Worm (Caenorhabditis elegans): ENCODE measurements around the gene apc-10.

The apc-10 gene

DNA sequence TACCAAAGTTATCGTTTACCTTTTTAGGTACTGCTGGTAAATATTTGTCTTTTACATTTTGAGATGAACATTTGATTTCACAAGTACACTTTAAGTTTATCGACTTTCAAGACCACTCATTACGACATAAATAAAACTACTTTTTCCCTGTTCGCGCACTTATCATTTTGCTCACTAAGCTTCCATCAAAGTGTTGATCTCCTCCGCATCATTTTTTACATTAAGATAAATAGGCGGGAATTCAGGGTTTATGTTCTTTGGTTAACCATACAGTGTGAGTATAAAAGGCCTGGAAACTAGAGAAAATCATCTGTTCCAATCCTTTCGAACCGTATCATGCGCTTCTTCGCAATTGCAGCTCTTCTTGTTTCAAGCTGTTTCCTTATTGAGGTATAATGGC lies 44.0 kb downstream of the apc-10 start, which contains the start of gene pqn-2:
pqn-2 (plus strand) TSS at position 301 of the 400 bp plus-strand sequence.
- TF ChIP-seq che-1 (tag; optimal IDR thresholded peaks at IDR 0.05), result no peak

DNA sequence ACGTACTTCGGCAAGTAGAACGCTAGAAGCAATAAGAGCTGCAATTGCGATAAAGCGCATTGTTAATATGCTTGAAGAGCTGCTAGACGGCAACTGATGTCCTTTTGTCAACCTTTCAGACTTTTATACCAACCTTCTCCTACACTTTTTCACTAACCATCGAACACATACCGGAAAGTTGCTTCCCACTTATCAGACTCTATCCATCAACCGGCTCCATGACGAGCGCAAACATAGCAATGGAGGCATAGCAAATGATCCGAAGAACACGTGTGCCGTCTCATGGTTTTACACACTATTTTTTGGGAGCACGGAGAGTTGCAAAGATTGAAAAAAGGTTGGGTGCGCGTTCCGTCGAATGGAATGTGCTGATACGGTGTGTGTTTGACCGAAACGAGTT lies 44.4 kb downstream of the apc-10 start, which contains the start of gene abu-1:
abu-1 (minus strand) TSS at position 101 of the 400 bp plus-strand sequence.
- TF ChIP-seq Y22D7AL.16 (tag; optimal IDR thresholded peaks at IDR 0.05) (no peak), syd-9 (tag; optimal IDR thresholded peaks at IDR 0.05) (no peak), tbx-2 (tag; optimal IDR thresholded peaks at IDR 0.05) (no peak), fkh-10 (GFP tag; optimal IDR thresholded peaks at IDR 0.05) (no peak), sox-4 (tag; optimal IDR thresholded peaks at IDR 0.05) (no peak), pha-4 (tag; optimal IDR thresholded peaks at IDR 0.05) (no peak), hlh-15 (tag; optimal IDR thresholded peaks at IDR 0.05) (no peak), nfya-1 (tag; optimal IDR thresholded peaks at IDR 0.05) (no peak), tbx-7 (tag; optimal IDR thresholded peaks at IDR 0.05) (no peak)

DNA sequence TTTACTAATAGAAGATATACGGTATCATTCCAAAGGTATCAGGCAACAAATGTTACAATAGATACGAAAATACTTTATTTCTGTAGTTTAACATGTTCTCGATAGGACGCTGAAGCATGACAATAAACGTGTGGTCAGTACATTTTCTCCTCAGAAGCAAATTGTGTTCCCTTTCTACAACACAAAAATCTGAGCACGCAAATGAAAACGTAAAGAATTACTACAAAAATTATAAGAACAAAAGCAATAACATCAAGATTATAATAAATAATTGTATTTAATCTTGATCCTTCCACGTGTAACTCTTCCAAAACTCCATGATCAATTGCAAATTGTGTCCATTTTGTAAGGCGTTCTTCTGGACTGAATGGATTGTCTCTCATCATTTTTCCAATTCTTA lies 46.4 kb downstream of the apc-10 start:
- TF ChIP-seq ceh-19 (GFP tag; optimal IDR thresholded peaks at IDR 0.05) (no peak), nfya-1 (tag; optimal IDR thresholded peaks at IDR 0.05) (no peak), T23F11.4 (GFP tag; optimal IDR thresholded peaks at IDR 0.05) (no peak), fkh-6 (tag; optimal IDR thresholded peaks at IDR 0.05) (no peak)

DNA sequence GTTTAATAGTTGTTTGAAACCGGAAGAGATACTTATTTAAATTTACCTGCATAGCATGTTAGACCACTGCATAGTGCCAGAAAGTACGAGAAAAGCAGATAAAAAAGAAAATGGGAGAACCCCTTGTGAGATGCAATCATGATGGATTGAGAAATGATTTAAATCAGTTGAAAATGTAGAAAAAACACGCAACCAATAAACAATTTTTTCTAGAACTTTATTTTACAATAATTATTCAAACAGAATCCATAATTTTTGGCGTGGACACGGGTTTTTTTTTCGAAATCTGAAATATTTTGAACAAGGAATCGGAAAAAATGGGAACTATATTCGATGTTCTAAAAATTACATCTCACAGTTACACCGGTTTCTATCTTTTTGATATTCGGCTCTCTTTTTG lies 46.9 kb downstream of the apc-10 start, which contains the start of gene AC3.12:
AC3.12 (minus strand) TSS at position 101 of the 400 bp plus-strand sequence.
- TF ChIP-seq ceh-45 (GFP tag; IDR thresholded peaks at IDR 0.05) (no peak), C08G9.2 (tag; optimal IDR thresholded peaks at IDR 0.05) (no peak), ceh-22 (tag; optimal IDR thresholded peaks at IDR 0.05) (no peak), dmd-4 (tag; optimal IDR thresholded peaks at IDR 0.05; ENCODE audit: borderline replicate concordance) (no peak), sdc-2 (tag; optimal IDR thresholded peaks at IDR 0.05) (no peak), T23F11.4 (GFP tag; optimal IDR thresholded peaks at IDR 0.05) (no peak), hlh-30 (tag; optimal IDR thresholded peaks at IDR 0.05; ENCODE audit: insufficient read depth) (no peak), odd-2 (tag; optimal IDR thresholded peaks at IDR 0.05) (no peak), eyg-1 (tag; optimal IDR thresholded peaks at IDR 0.05) (no peak), ama-1 (optimal IDR thresholded peaks at IDR 0.05) (no peak), madf-2 (tag; optimal IDR thresholded peaks at IDR 0.05) (no peak), fkh-10 (GFP tag; optimal IDR thresholded peaks at IDR 0.05) (no peak), dve-1 (tag; optimal IDR thresholded peaks at IDR 0.05) (no peak), K09A11.1 (tag; optimal IDR thresholded peaks at IDR 0.05; ENCODE audit: insufficient read depth) (no peak)
